Fruit fly (Drosophila melanogaster) whole organism, embryonic: ENCODE data around the gene bib.

Source experiments
- B-H1 ChIP-seq: fragments of 200-800 bp; sonication (Bioruptor generic); IDR thresholded peaks from 3 replicates; pipeline ENCODE4 v1.3.6; 2022; ENCODE audit warnings: missing biosample characterization, missing genetic modification characterization
- CG10321 ChIP-seq: fragments of 200-800 bp; sonication (Bioruptor generic); IDR thresholded peaks from 2 replicates; pipeline ENCODE4 v1.3.6; 2022; ENCODE audit warnings: missing biosample characterization, missing genetic modification characterization
- CG10979 ChIP-seq: fragments of 200-800 bp; sonication (Bioruptor generic); optimal IDR thresholded peaks from 2 replicates; lab custom pipeline; 2018; ENCODE audit warnings: missing biosample characterization, mild to moderate bottlenecking, missing genetic modification characterization, moderate library complexity
- CG11456 ChIP-seq: fragments of 200-800 bp; sonication (Bioruptor generic); IDR thresholded peaks from 3 replicates; pipeline ENCODE4 v1.3.6; 2022; ENCODE audit warnings: missing biosample characterization, missing genetic modification characterization
- CG11560 ChIP-seq: fragments of 200-800 bp; sonication (Bioruptor generic); IDR thresholded peaks from 3 replicates; pipeline ENCODE4 v1.3.6; 2022; ENCODE audit warnings: missing biosample characterization, missing genetic modification characterization
- CG11695 ChIP-seq: fragments of 200-800 bp; sonication (Bioruptor generic); IDR thresholded peaks from 3 replicates; pipeline ENCODE4 v1.3.6; 2022; ENCODE audit warnings: missing biosample characterization, missing genetic modification characterization
- CG12659 ChIP-seq: fragments of 200-800 bp; sonication (Bioruptor generic); optimal IDR thresholded peaks from 3 replicates; lab custom pipeline; 2017; ENCODE audit warnings: mild to moderate bottlenecking, missing biosample characterization, missing genetic modification reagents, missing genetic modification characterization
- CG16813 ChIP-seq: fragments of 200-800 bp; sonication (Bioruptor generic); IDR thresholded peaks from 3 replicates; pipeline ENCODE4 v1.3.6; 2022; ENCODE audit warnings: missing biosample characterization, missing genetic modification characterization; ENCODE audit not compliant: partially characterized antibody
- CG17829 ChIP-seq: fragments of 200-800 bp; optimal IDR thresholded peaks from 2 replicates; lab custom pipeline; 2019; ENCODE audit warnings: missing biosample characterization, mild to moderate bottlenecking, missing genetic modification characterization, moderate library complexity
- CG18262 ChIP-seq: fragments of 200-800 bp; optimal IDR thresholded peaks from 3 replicates; lab custom pipeline; 2019; ENCODE audit warnings: missing biosample characterization, mild to moderate bottlenecking, missing genetic modification characterization, moderate library complexity
- CG18599 ChIP-seq: fragments of 200-800 bp; sonication (Bioruptor generic); optimal IDR thresholded peaks from 3 replicates; lab custom pipeline; 2017; ENCODE audit warnings: missing biosample characterization, missing genetic modification characterization, mild to moderate bottlenecking, moderate library complexity, missing genetic modification reagents
- CG2889 ChIP-seq: fragments of 200-800 bp; sonication (Bioruptor generic); IDR thresholded peaks from 3 replicates; pipeline ENCODE4 v1.3.6; 2022; ENCODE audit warnings: missing biosample characterization, missing genetic modification characterization
- CG30403 ChIP-seq: fragments of 200-800 bp; sonication (Bioruptor generic); optimal IDR thresholded peaks from 3 replicates; lab custom pipeline; 2016; ENCODE audit warnings: missing biosample characterization, missing genetic modification characterization
- CG32772 ChIP-seq: fragments of 200-800 bp; sonication (Bioruptor generic); IDR thresholded peaks from 2 replicates; pipeline ENCODE4 v1.3.6; 2022; ENCODE audit warnings: missing biosample characterization, missing genetic modification characterization
- CG6765 ChIP-seq: fragments of 200-800 bp; sonication (Bioruptor generic); optimal IDR thresholded peaks from 3 replicates; lab custom pipeline; 2017; ENCODE audit warnings: missing biosample characterization, mild to moderate bottlenecking, missing genetic modification characterization
- CG7357 ChIP-seq: fragments of 200-800 bp; sonication (Bioruptor generic); IDR thresholded peaks from 3 replicates; pipeline ENCODE4 v1.3.6; 2022; ENCODE audit warnings: missing biosample characterization, missing genetic modification characterization
- CG7963 ChIP-seq: fragments of 200-800 bp; sonication (Bioruptor generic); IDR thresholded peaks from 3 replicates; pipeline ENCODE4 v1.3.6; 2022; ENCODE audit warnings: missing biosample characterization, missing genetic modification characterization; ENCODE audit not compliant: partially characterized antibody
- CG8281 ChIP-seq: fragments of 200-800 bp; sonication (Bioruptor generic); optimal IDR thresholded peaks from 2 replicates; lab custom pipeline; 2018; ENCODE audit warnings: missing biosample characterization, mild to moderate bottlenecking, missing genetic modification characterization, moderate library complexity
- CG8359 ChIP-seq: fragments of 200-800 bp; sonication (Bioruptor generic); optimal IDR thresholded peaks from 2 replicates; lab custom pipeline; 2017; ENCODE audit warnings: missing biosample characterization, mild to moderate bottlenecking, missing genetic modification characterization, borderline replicate concordance
- CG8765 ChIP-seq: fragments of 200-800 bp; sonication (Bioruptor generic); IDR thresholded peaks from 2 replicates; pipeline ENCODE4 v1.3.6; 2022; ENCODE audit warnings: missing biosample characterization, missing genetic modification characterization
- CG9727 ChIP-seq: fragments of 200-800 bp; sonication (Bioruptor generic); optimal IDR thresholded peaks from 3 replicates; lab custom pipeline; 2017; ENCODE audit warnings: missing biosample characterization, mild to moderate bottlenecking, missing genetic modification characterization
- CG9876 ChIP-seq: fragments of 200-800 bp; sonication (Bioruptor generic); optimal IDR thresholded peaks from 2 replicates; lab custom pipeline; 2016; ENCODE audit warnings: missing biosample characterization, missing genetic modification characterization
- CG9932 ChIP-seq: fragments of 200-800 bp; sonication (Bioruptor generic); IDR thresholded peaks from 2 replicates; pipeline ENCODE4 v1.3.6; 2022; ENCODE audit warnings: missing biosample characterization, missing genetic modification characterization
- Doc2 ChIP-seq: fragments of 200-800 bp; sonication (Bioruptor generic); IDR thresholded peaks from 2 replicates; pipeline ENCODE4 v1.3.6; 2022; ENCODE audit warnings: missing biosample characterization, missing genetic modification characterization
- H15 ChIP-seq: fragments of 200-800 bp; sonication (Bioruptor generic); IDR thresholded peaks from 3 replicates; pipeline ENCODE4 v1.3.6; 2022; ENCODE audit warnings: missing biosample characterization, missing genetic modification characterization
- Hmr ChIP-seq: fragments of 200-800 bp; sonication (Bioruptor generic); optimal IDR thresholded peaks from 3 replicates; lab custom pipeline; 2017; ENCODE audit warnings: mild to moderate bottlenecking, missing biosample characterization, missing genetic modification reagents, missing genetic modification characterization
- Lim3 ChIP-seq: fragments of 200-800 bp; sonication (Bioruptor generic); IDR thresholded peaks from 2 replicates; pipeline ENCODE4 v1.3.6; 2022; ENCODE audit warnings: missing biosample characterization, missing genetic modification characterization
- Myb ChIP-seq: fragments of 200-800 bp; sonication (Bioruptor generic); optimal IDR thresholded peaks from 2 replicates; lab custom pipeline; 2016; ENCODE audit warnings: missing biosample characterization, missing genetic modification characterization
- Optix ChIP-seq: fragments of 200-800 bp; sonication (Bioruptor generic); IDR thresholded peaks from 3 replicates; pipeline ENCODE4 v1.3.6; 2022; ENCODE audit warnings: missing biosample characterization, missing genetic modification characterization
- Side ChIP-seq: fragments of 200-800 bp; sonication (Bioruptor generic); optimal IDR thresholded peaks from 2 replicates; lab custom pipeline; 2016; ENCODE audit warnings: missing biosample characterization, missing genetic modification characterization
- Sin3A ChIP-seq: fragments of >200 bp; optimal IDR thresholded peaks from 2 replicates; lab custom pipeline; 2018
- Sox100B ChIP-seq: fragments of 200-800 bp; sonication (Bioruptor generic); optimal IDR thresholded peaks from 3 replicates; lab custom pipeline; 2018; ENCODE audit warnings: missing biosample characterization, mild to moderate bottlenecking, missing genetic modification characterization
- Ssrp ChIP-seq: fragments of 200-800 bp; sonication (Bioruptor generic); optimal IDR thresholded peaks from 2 replicates; lab custom pipeline; 2018; ENCODE audit warnings: missing biosample characterization, mild to moderate bottlenecking, missing genetic modification characterization, moderate library complexity
- ash1 ChIP-seq: fragments of 200-800 bp; sonication (Bioruptor generic); optimal IDR thresholded peaks from 2 replicates; lab custom pipeline; 2018; ENCODE audit warnings: missing biosample characterization, mild to moderate bottlenecking, missing genetic modification characterization
- bbx ChIP-seq: fragments of 200-800 bp; sonication (Bioruptor generic); IDR thresholded peaks from 2 replicates; pipeline ENCODE4 v1.3.6; 2022; ENCODE audit warnings: missing biosample characterization, missing genetic modification characterization; ENCODE audit not compliant: partially characterized antibody
- chif ChIP-seq, 2 experiments: fragments of 200-800 bp; sonication (Bioruptor generic); optimal IDR thresholded peaks; 3 replicates each; lab custom pipeline; 2016; ENCODE audit warnings: missing biosample characterization in 2 of 2, missing genetic modification characterization in 2 of 2
- ci ChIP-seq: fragments of 200-800 bp; sonication (Bioruptor generic); IDR thresholded peaks from 3 replicates; pipeline ENCODE4 v1.3.6; 2022; ENCODE audit warnings: missing biosample characterization, missing genetic modification characterization
- cwo ChIP-seq: fragments of 200-800 bp; sonication (Bioruptor generic); optimal IDR thresholded peaks from 3 replicates; lab custom pipeline; 2017; ENCODE audit warnings: missing biosample characterization, missing genetic modification characterization, mild to moderate bottlenecking, moderate library complexity, missing genetic modification reagents
- disco-r ChIP-seq: fragments of 200-800 bp; sonication (Bioruptor generic); optimal IDR thresholded peaks from 2 replicates; lab custom pipeline; 2016; ENCODE audit warnings: missing biosample characterization, missing genetic modification characterization
- eve ChIP-seq, 2 experiments: fragments of >200 bp; optimal IDR thresholded peaks; 2 replicates each; lab custom pipeline; 2017; ENCODE audit warnings: missing biosample characterization in 2 of 2, missing genetic modification characterization in 2 of 2
- eyg ChIP-seq: fragments of 200-800 bp; sonication (Bioruptor generic); optimal IDR thresholded peaks from 3 replicates; lab custom pipeline; 2016; ENCODE audit warnings: missing biosample characterization, missing genetic modification characterization
- fd96Cb ChIP-seq: fragments of 200-800 bp; sonication (Bioruptor generic); optimal IDR thresholded peaks from 2 replicates; lab custom pipeline; 2018; ENCODE audit warnings: missing biosample characterization, mild to moderate bottlenecking, missing genetic modification characterization, moderate library complexity
- fru ChIP-seq: fragments of >200 bp; optimal IDR thresholded peaks from 2 replicates; lab custom pipeline; 2017
- ftz-f1 ChIP-seq: fragments of 200-800 bp; sonication (Bioruptor generic); optimal IDR thresholded peaks from 2 replicates; lab custom pipeline; 2016; ENCODE audit warnings: missing biosample characterization, missing genetic modification characterization
- h ChIP-seq: fragments of >200 bp; optimal IDR thresholded peaks from 2 replicates; lab custom pipeline; 2017
- hb ChIP-seq: fragments of 200-800 bp; sonication (Bioruptor generic); IDR thresholded peaks from 3 replicates; pipeline ENCODE4 v1.3.6; 2022; ENCODE audit warnings: missing biosample characterization, missing genetic modification characterization; ENCODE audit not compliant: partially characterized antibody
- mam ChIP-seq: fragments of 200-800 bp; sonication (Bioruptor generic); optimal IDR thresholded peaks from 3 replicates; lab custom pipeline; 2016; ENCODE audit warnings: missing biosample characterization, missing genetic modification characterization
- nmo ChIP-seq: fragments of 200-800 bp; sonication (Bioruptor generic); optimal IDR thresholded peaks from 2 replicates; lab custom pipeline; 2018; ENCODE audit warnings: missing biosample characterization, mild to moderate bottlenecking, missing genetic modification characterization, moderate library complexity
- oc ChIP-seq: fragments of 200-800 bp; sonication (Bioruptor generic); optimal IDR thresholded peaks from 2 replicates; lab custom pipeline; 2018; ENCODE audit warnings: missing biosample characterization, mild to moderate bottlenecking, missing genetic modification characterization, moderate library complexity
- yki ChIP-seq: fragments of >200 bp; optimal IDR thresholded peaks from 3 replicates; lab custom pipeline; 2018

bib gene

dm6 chr2L:10009800-10010658 lies 25.6 kb downstream of the bib start (continued):
- TF ChIP-seq cwo (GFP tag; lab: Kevin White, UChicago): peak; percentile 94
- TF ChIP-seq B-H1 (GFP tag; lab: Robert Waterston, UW): peak; percentile 96
- peak; percentile 99 for TF ChIP-seq ci (GFP tag; lab: Robert Waterston, UW)
- TF ChIP-seq CG16813 (GFP tag; lab: Robert Waterston, UW): no peak
- TF ChIP-seq CG2889: peak; percentile 97
- TF ChIP-seq CG11560 (tag; lab: Robert Waterston, UW): peak; percentile 89
- peak; percentile 95 for TF ChIP-seq CG11695 (GFP tag; lab: Robert Waterston, UW)
- no peak for TF ChIP-seq h (lab: Kevin White, UChicago)
- peak; percentile 95 for TF ChIP-seq CG17829 (tag; lab: Kevin White, UChicago)
- peak; percentile 96 for TF ChIP-seq CG8765 (GFP tag; lab: Robert Waterston, UW)
- TF ChIP-seq Sox100B: peak; percentile 89
- TF ChIP-seq CG30403: peak; percentile 98
- peak; percentile 94 for TF ChIP-seq ash1
- TF ChIP-seq fru (lab: Kevin White, UChicago): no peak
- TF ChIP-seq CG10321: peak; percentile 79
- TF ChIP-seq CG9932: peak; percentile 99
- TF ChIP-seq chif (GFP tag; optimal IDR thresholded peaks at IDR 0.05; lab: Kevin White, UChicago): peak; percentile 97 to 98
- peak; percentile 94 for TF ChIP-seq disco-r (GFP tag; lab: Kevin White, UChicago)
- TF ChIP-seq Sin3A (lab: Kevin White, UChicago): no peak
- peak; percentile 90 for TF ChIP-seq Myb (GFP tag; lab: Kevin White, UChicago)
- TF ChIP-seq eyg: peak; percentile 94
- TF ChIP-seq Hmr (GFP tag; lab: Kevin White, UChicago): peak; percentile 97
- peak; percentile 94 for TF ChIP-seq Doc2 (GFP tag; lab: Robert Waterston, UW)
- peak; percentile 92 for TF ChIP-seq CG6765 (GFP tag; lab: Kevin White, UChicago)
- TF ChIP-seq Ssrp (tag; lab: Kevin White, UChicago): peak; percentile 91
- peak; percentile 98 for TF ChIP-seq CG18599 (GFP tag; lab: Kevin White, UChicago)
- TF ChIP-seq H15 (GFP tag; lab: Robert Waterston, UW): peak; percentile 97
- no peak for TF ChIP-seq yki
- TF ChIP-seq CG7963 (GFP tag; lab: Robert Waterston, UW): no peak
- peak; percentile 97 for TF ChIP-seq oc
- no peak for TF ChIP-seq hb (GFP tag; lab: Robert Waterston, UW)
- peak; percentile 9; the same call in 1 of the 2 replicates for TF ChIP-seq bbx (GFP tag; lab: Robert Waterston, UW)
- peak; percentile 98 for TF ChIP-seq CG9876 (GFP tag; lab: Kevin White, UChicago)
- TF ChIP-seq ftz-f1 (GFP tag; lab: Kevin White, UChicago): no peak
- TF ChIP-seq eve (GFP tag; optimal IDR thresholded peaks at IDR 0.05; lab: Kevin White, UChicago): peak in 1 of 2 experiments; percentile 96
- peak; percentile 98 for TF ChIP-seq Side (GFP tag; lab: Kevin White, UChicago)
- TF ChIP-seq CG8281: peak; percentile 88
- TF ChIP-seq CG11456: peak; percentile 99
- peak; percentile 97 for TF ChIP-seq Optix (GFP tag; lab: Robert Waterston, UW)
- TF ChIP-seq CG10979 (tag; lab: Kevin White, UChicago): peak; percentile 95
- peak; percentile 95 for TF ChIP-seq nmo (GFP tag; lab: Kevin White, UChicago)
- peak; percentile 94 for TF ChIP-seq CG18262 (tag; lab: Kevin White, UChicago)
- peak; percentile 95 for TF ChIP-seq CG9727 (GFP tag; lab: Kevin White, UChicago)
- TF ChIP-seq mam (GFP tag; lab: Kevin White, UChicago): peak; percentile 99
- peak; percentile 84 for TF ChIP-seq Lim3 (GFP tag; lab: Robert Waterston, UW)
- TF ChIP-seq CG32772 (GFP tag; lab: Robert Waterston, UW): peak; percentile 97
- peak; percentile 91 for TF ChIP-seq CG7357 (GFP tag; lab: Robert Waterston, UW)
- peak; percentile 97 for TF ChIP-seq CG12659
- TF ChIP-seq fd96Cb (tag; lab: Kevin White, UChicago): peak; percentile 96
- TF ChIP-seq CG8359 (GFP tag; lab: Kevin White, UChicago): peak; percentile 78
